Worm (Caenorhabditis elegans) whole organism, late embryonic: ENCODE data around the gene wdr-83.

Experiments
- C08G9.2 ChIP-seq: sonication (generic microtip); optimal IDR thresholded peaks from 2 replicates; lab custom pipeline; 2016; ENCODE audit warnings: mild to moderate bottlenecking, missing genetic modification characterization, moderate library complexity, missing compliant biosample characterization
- C38D4.7 ChIP-seq: fragments of 200-800 bp; sonication (Bioruptor generic); optimal IDR thresholded peaks from 2 replicates; lab custom pipeline; 2018; ENCODE audit warnings: mild to moderate bottlenecking, missing genetic modification characterization, moderate library complexity, missing compliant biosample characterization
- K02D7.2 ChIP-seq: sonication (generic microtip); optimal IDR thresholded peaks from 2 replicates; lab custom pipeline; 2017; ENCODE audit warnings: mild to moderate bottlenecking, missing genetic modification characterization, missing compliant biosample characterization
- K09A11.1 ChIP-seq: sonication (generic microtip); optimal IDR thresholded peaks from 2 replicates; lab custom pipeline; 2017; ENCODE audit warnings: antibody characterized with exemption, mild to moderate bottlenecking, missing genetic modification characterization, missing compliant biosample characterization; ENCODE audit not compliant: insufficient read depth
- ahr-1 ChIP-seq: sonication (generic microtip); optimal IDR thresholded peaks from 2 replicates; lab custom pipeline; 2016; ENCODE audit warnings: missing genetic modification characterization, missing compliant biosample characterization
- ama-1 ChIP-seq: fragments of 150-350 bp; optimal IDR thresholded peaks from 2 replicates; lab custom pipeline; 2014
- ceh-14 ChIP-seq: sonication (generic microtip); optimal IDR thresholded peaks from 2 replicates; lab custom pipeline; 2016; ENCODE audit warnings: missing genotype, missing genetic modification characterization, missing compliant biosample characterization
- ceh-18 ChIP-seq: sonication (generic microtip); optimal IDR thresholded peaks from 2 replicates; lab custom pipeline; 2016; ENCODE audit warnings: missing genetic modification characterization, missing compliant biosample characterization
- ceh-19 ChIP-seq: fragments of 200-800 bp; sonication (Bioruptor generic); optimal IDR thresholded peaks from 2 replicates; lab custom pipeline; 2018; ENCODE audit warnings: mild to moderate bottlenecking, missing genetic modification characterization, missing compliant biosample characterization
- ceh-22 ChIP-seq: sonication (generic microtip); optimal IDR thresholded peaks from 2 replicates; lab custom pipeline; 2017; ENCODE audit warnings: missing biosample characterization, missing genetic modification characterization
- ceh-30 ChIP-seq: fragments of 150-350 bp; optimal IDR thresholded peaks from 2 replicates; lab custom pipeline; 2014; ENCODE audit warnings: missing biosample characterization, missing genetic modification characterization
- ceh-31 ChIP-seq: sonication (generic microtip); optimal IDR thresholded peaks from 2 replicates; lab custom pipeline; 2016; ENCODE audit warnings: missing genetic modification characterization, missing compliant biosample characterization
- ceh-34 ChIP-seq: sonication (generic microtip); optimal IDR thresholded peaks from 2 replicates; lab custom pipeline; 2016; ENCODE audit warnings: mild to moderate bottlenecking, missing genetic modification characterization, missing compliant biosample characterization
- ceh-48 ChIP-seq: sonication (generic microtip); optimal IDR thresholded peaks from 2 replicates; lab custom pipeline; 2016; ENCODE audit warnings: missing genetic modification characterization, inconsistent platforms, missing compliant biosample characterization
- ceh-9 ChIP-seq: sonication (generic microtip); optimal IDR thresholded peaks from 2 replicates; lab custom pipeline; 2016; ENCODE audit warnings: mild to moderate bottlenecking, missing genetic modification characterization, inconsistent platforms, missing compliant biosample characterization
- che-1 ChIP-seq: sonication (generic microtip); optimal IDR thresholded peaks from 2 replicates; lab custom pipeline; 2016; ENCODE audit warnings: mild to moderate bottlenecking, missing genetic modification characterization, missing compliant biosample characterization
- dmd-4 ChIP-seq: sonication (generic microtip); optimal IDR thresholded peaks from 2 replicates; lab custom pipeline; 2016; ENCODE audit warnings: borderline replicate concordance, missing genetic modification characterization, missing compliant biosample characterization
- elt-2 ChIP-seq: sonication (generic microtip); optimal IDR thresholded peaks from 2 replicates; lab custom pipeline; 2016; ENCODE audit warnings: missing genetic modification reagents, missing genetic modification characterization, missing compliant biosample characterization
- elt-4 ChIP-seq: sonication (generic microtip); optimal IDR thresholded peaks from 2 replicates; lab custom pipeline; 2016; ENCODE audit warnings: missing genetic modification characterization, missing compliant biosample characterization
- ets-4 ChIP-seq: sonication (generic microtip); optimal IDR thresholded peaks from 2 replicates; lab custom pipeline; 2016; ENCODE audit warnings: missing genetic modification characterization, missing compliant biosample characterization
- fkh-10 ChIP-seq: fragments of 150-350 bp; optimal IDR thresholded peaks from 2 replicates; lab custom pipeline; 2014; ENCODE audit warnings: missing biosample characterization, missing genetic modification reagents, missing genetic modification characterization
- fkh-6 ChIP-seq: sonication (generic microtip); optimal IDR thresholded peaks from 2 replicates; lab custom pipeline; 2016; ENCODE audit warnings: missing genetic modification characterization, missing compliant biosample characterization
- hlh-30 ChIP-seq: sonication (generic microtip); optimal IDR thresholded peaks from 2 replicates; lab custom pipeline; 2017; ENCODE audit warnings: antibody characterized with exemption, missing genetic modification characterization, missing compliant biosample characterization; ENCODE audit not compliant: insufficient read depth
- hlh-6 ChIP-seq: sonication (generic microtip); optimal IDR thresholded peaks from 2 replicates; lab custom pipeline; 2016; ENCODE audit warnings: missing genotype, missing genetic modification characterization, missing compliant biosample characterization
- lin-11 ChIP-seq: fragments of 200-800 bp; sonication (Bioruptor generic); optimal IDR thresholded peaks from 2 replicates; lab custom pipeline; 2018; ENCODE audit warnings: mild to moderate bottlenecking, missing genetic modification characterization, missing compliant biosample characterization
- mec-3 ChIP-seq: sonication (generic microtip); optimal IDR thresholded peaks from 2 replicates; lab custom pipeline; 2016; ENCODE audit warnings: borderline replicate concordance, missing genetic modification characterization, missing compliant biosample characterization
- nfya-1 ChIP-seq: sonication (generic microtip); optimal IDR thresholded peaks from 2 replicates; lab custom pipeline; 2017; ENCODE audit warnings: missing genetic modification characterization, mild to moderate bottlenecking, missing compliant biosample characterization, antibody characterized with exemption, moderate library complexity
- nhr-11 ChIP-seq: fragments of 150-350 bp; optimal IDR thresholded peaks from 2 replicates; lab custom pipeline; 2014; ENCODE audit warnings: missing biosample characterization, missing genetic modification characterization
- pag-3 ChIP-seq: sonication (generic microtip); optimal IDR thresholded peaks from 2 replicates; lab custom pipeline; 2016; ENCODE audit warnings: missing compliant biosample characterization, missing genetic modification characterization, borderline replicate concordance
- pax-1 ChIP-seq: fragments of 150-350 bp; optimal IDR thresholded peaks from 2 replicates; lab custom pipeline; 2014; ENCODE audit warnings: missing biosample characterization, missing genetic modification characterization
- pha-2 ChIP-seq: sonication (generic microtip); optimal IDR thresholded peaks from 2 replicates; lab custom pipeline; 2017; ENCODE audit warnings: mild to moderate bottlenecking, missing genetic modification characterization, missing compliant biosample characterization
- pha-4 ChIP-seq: fragments of 150-350 bp; optimal IDR thresholded peaks from 2 replicates; lab custom pipeline; 2018; ENCODE audit warnings: missing biosample characterization, missing genetic modification reagents, missing genetic modification characterization
- pqm-1 ChIP-seq: sonication (generic microtip); optimal IDR thresholded peaks from 2 replicates; lab custom pipeline; 2016; ENCODE audit warnings: missing genetic modification characterization, missing compliant biosample characterization
- ref-2 ChIP-seq: sonication (generic microtip); optimal IDR thresholded peaks from 2 replicates; lab custom pipeline; 2016; ENCODE audit warnings: missing genetic modification characterization, missing compliant biosample characterization
- sdc-2 ChIP-seq: sonication (generic microtip); optimal IDR thresholded peaks from 2 replicates; lab custom pipeline; 2016; ENCODE audit warnings: missing genotype, missing genetic modification characterization, missing compliant biosample characterization
- sox-2 ChIP-seq: fragments of 200-800 bp; sonication (Bioruptor generic); IDR thresholded peaks from 2 replicates; pipeline ENCODE4 v1.3.6; 2022; ENCODE audit warnings: missing genetic modification reagents, missing genetic modification characterization, missing compliant biosample characterization
- unc-55 ChIP-seq: sonication (generic microtip); optimal IDR thresholded peaks from 2 replicates; lab custom pipeline; 2017; ENCODE audit warnings: missing biosample characterization, missing genetic modification reagents, missing genetic modification characterization
- unc-86 ChIP-seq: sonication (generic microtip); optimal IDR thresholded peaks from 2 replicates; lab custom pipeline; 2016; ENCODE audit warnings: missing genetic modification characterization, missing compliant biosample characterization

wdr-83 gene

ce11 chrII:5032669-5033068 is 1.2 kb upstream of the wdr-83 start (continued):
- TF ChIP-seq pha-4 (tag; lab: Kevin White, UChicago) (no peak), ceh-48 (tag; lab: Kevin White, UChicago) (peak; percentile 77), K09A11.1 (tag; lab: Kevin White, UChicago) (peak; percentile 78), fkh-6 (tag; lab: Kevin White, UChicago) (peak; percentile 84), K02D7.2 (tag; lab: Kevin White, UChicago) (peak; percentile 86), elt-4 (tag; lab: Kevin White, UChicago) (peak; percentile 15), ets-4 (tag; lab: Kevin White, UChicago) (no peak), ceh-19 (GFP tag; lab: Kevin White, UChicago) (peak; percentile 83), nhr-11 (tag; lab: Kevin White, UChicago) (no peak), pax-1 (tag; lab: Kevin White, UChicago) (no peak), sox-2 (GFP tag; lab: Robert Waterston, UW) (peak; percentile 54), unc-86 (tag; lab: Kevin White, UChicago) (peak; percentile 89), hlh-6 (peak; percentile 97), ceh-30 (tag; lab: Kevin White, UChicago) (no peak), hlh-30 (tag; lab: Kevin White, UChicago) (no peak), C38D4.7 (GFP tag; lab: Kevin White, UChicago) (peak; percentile 85), sdc-2 (tag; lab: Kevin White, UChicago) (peak; percentile 90), pag-3 (peak; percentile 15), ceh-14 (peak; percentile 77), ceh-34 (tag; lab: Kevin White, UChicago) (peak; percentile 91)

ce11 chrII:5027952-5028351 is 3.6 kb downstream of the wdr-83 start:
- TF ChIP-seq ahr-1 (tag; lab: Kevin White, UChicago) (no peak), pax-1 (tag; lab: Kevin White, UChicago) (no peak)

- TF ChIP-seq lin-11: no peak
- TF ChIP-seq C08G9.2: no peak
- no peak for TF ChIP-seq unc-86 (tag; lab: Kevin White, UChicago)
- no peak for TF ChIP-seq ahr-1 (tag; lab: Kevin White, UChicago)
- TF ChIP-seq unc-55 (GFP tag; lab: Kevin White, UChicago): no peak
- TF ChIP-seq nfya-1 (tag; lab: Kevin White, UChicago): no peak
- no peak for TF ChIP-seq pha-4 (tag; lab: Kevin White, UChicago)
- TF ChIP-seq sox-2 (GFP tag; lab: Robert Waterston, UW): no peak
- TF ChIP-seq mec-3: no peak
- TF ChIP-seq ceh-18 (tag; lab: Kevin White, UChicago): no peak
- no peak for TF ChIP-seq ceh-9 (tag; lab: Kevin White, UChicago)
- no peak for TF ChIP-seq ceh-31 (tag; lab: Kevin White, UChicago)
- TF ChIP-seq dmd-4 (tag; lab: Kevin White, UChicago): no peak
- no peak for TF ChIP-seq fkh-10 (GFP tag; lab: Kevin White, UChicago)
- TF ChIP-seq ceh-22 (tag; lab: Kevin White, UChicago): no peak
- no peak for TF ChIP-seq sdc-2 (tag; lab: Kevin White, UChicago)
- TF ChIP-seq elt-2 (tag; lab: Kevin White, UChicago): no peak
Observed at ce11 chrII:5022381-5022855, 9.1 kb downstream of the wdr-83 start, which contains the start of the genes nsy-1 and F59A6.13. Gene nsy-1, plus strand, starts transcription at chrII:5022757. Gene F59A6.13, plus strand, starts transcription at chrII:5022805.

- TF ChIP-seq ref-2 (tag; lab: Kevin White, UChicago): no peak
- no peak for TF ChIP-seq pqm-1 (tag; lab: Kevin White, UChicago)
- no peak for TF ChIP-seq ets-4 (tag; lab: Kevin White, UChicago)
- no peak for TF ChIP-seq pha-2
- no peak for TF ChIP-seq ama-1 (lab: Kevin White, UChicago)
- TF ChIP-seq pag-3: no peak
- TF ChIP-seq mec-3: no peak
- TF ChIP-seq hlh-6: no peak
- TF ChIP-seq che-1 (tag; lab: Kevin White, UChicago): no peak
- TF ChIP-seq sox-2 (GFP tag; lab: Robert Waterston, UW): no peak
Observed at ce11 chrII:5021518-5021917, 10.0 kb downstream of the wdr-83 start.
